Fruit fly (Drosophila melanogaster): ENCODE measurements around the gene CG6418.
A peak's percentile ranks its signal among the peaks of the same experiment; 100 is the strongest.

CG6418 gene

DNA sequence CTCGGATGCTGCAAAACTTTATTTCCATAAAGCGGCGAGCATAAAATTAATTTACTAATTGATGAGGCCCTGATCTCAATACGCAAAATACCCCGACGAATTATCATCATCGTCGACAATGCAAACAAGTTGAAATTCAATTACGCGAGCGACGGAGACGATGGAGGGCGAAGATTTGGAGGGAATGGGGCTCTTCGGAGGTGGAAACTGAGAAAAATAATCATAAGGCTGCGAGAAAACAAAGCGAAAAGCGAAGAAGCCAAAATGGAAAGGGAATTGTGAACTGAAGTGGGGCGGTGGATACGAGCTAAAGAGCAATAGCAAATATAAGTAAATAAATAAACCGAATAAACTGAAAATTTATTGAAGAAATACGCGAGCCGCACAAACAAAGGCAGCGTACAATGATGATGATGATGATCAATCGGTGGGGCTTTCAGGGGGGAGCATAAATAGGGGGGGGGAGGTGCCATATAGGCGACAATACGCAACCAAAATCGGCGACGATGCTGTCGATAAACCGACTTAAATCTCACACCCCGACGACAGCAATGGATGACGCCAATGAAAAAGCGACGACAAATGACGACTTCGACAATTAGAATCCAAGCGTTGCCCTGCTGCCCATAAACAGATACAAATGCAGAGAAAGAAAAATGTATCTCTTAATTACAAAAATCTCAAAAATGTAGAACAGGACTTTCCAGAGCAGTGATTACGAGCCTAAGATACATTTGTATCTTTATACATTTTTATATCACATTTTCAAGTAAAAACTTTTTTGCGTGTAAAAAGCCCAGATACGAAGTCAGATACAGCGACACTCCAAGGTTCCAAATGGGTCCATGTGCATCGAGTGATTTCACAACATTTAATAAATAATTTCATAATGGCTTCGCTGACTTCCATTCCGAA is 40.7 kb downstream of the CG6418 start (continued):
- TF ChIP-seq CG13287 (GFP tag; IDR thresholded peaks at IDR 0.05; ENCODE audit: partially characterized antibody) (no peak), CG9797 (GFP tag; optimal IDR thresholded peaks at IDR 0.05) (no peak), CG11695 (GFP tag; IDR thresholded peaks at IDR 0.05) (peak; percentile 75; the same call in 2 of the 3 replicates), CG13296 (GFP tag; optimal IDR thresholded peaks at IDR 0.05) (peak; percentile 59), CG7987 (GFP tag; optimal IDR thresholded peaks at IDR 0.05) (no peak), ci (GFP tag; IDR thresholded peaks at IDR 0.05) (peak; percentile 88), CG34422 (GFP tag; IDR thresholded peaks at IDR 0.05) (peak; percentile 51; the same call in 2 of the 3 replicates), ERR (GFP tag; optimal IDR thresholded peaks at IDR 0.05) (no peak), CG14441 (GFP tag; IDR thresholded peaks at IDR 0.05) (peak; percentile 85), dmrt99B (tag; optimal IDR thresholded peaks at IDR 0.05) (peak; percentile 81), hkb (optimal IDR thresholded peaks at IDR 0.05) (no peak), hkb (GFP tag; IDR thresholded peaks at IDR 0.05) (peak; percentile 72), CG12155 (GFP tag; optimal IDR thresholded peaks at IDR 0.05) (peak; percentile 10), Ets65A (GFP tag) (peak; percentile 64), gro (GFP tag; optimal IDR thresholded peaks at IDR 0.05) (peak; percentile 6), ssp (GFP tag; IDR thresholded peaks at IDR 0.05) (peak; percentile 49; the same call in 1 of the 2 replicates), fd3F (GFP tag; optimal IDR thresholded peaks at IDR 0.05) (peak; percentile 56), dimm (GFP tag; IDR thresholded peaks at IDR 0.05) (peak; percentile 45; the same call in 1 of the 2 replicates), Tbp (GFP tag; optimal IDR thresholded peaks at IDR 0.05) (no peak), CG1792 (GFP tag; optimal IDR thresholded peaks at IDR 0.05) (peak; percentile 60), Eip74EF (GFP tag; optimal IDR thresholded peaks at IDR 0.05) (peak in 1 of 2 experiments; percentile 18), CG15011 (GFP tag; optimal IDR thresholded peaks at IDR 0.05) (peak; percentile 23), Ssrp (tag; optimal IDR thresholded peaks at IDR 0.05) (peak; percentile 38), h (optimal IDR thresholded peaks at IDR 0.05) (no peak), ems (GFP tag; optimal IDR thresholded peaks at IDR 0.05) (peak; percentile 58), CG8478 (optimal IDR thresholded peaks at IDR 0.05) (no peak), cg (GFP tag; optimal IDR thresholded peaks at IDR 0.05) (no peak), CG18599 (GFP tag; optimal IDR thresholded peaks at IDR 0.05) (peak; percentile 77), Atf6 (GFP tag; IDR thresholded peaks at IDR 0.05) (peak; percentile 74), hb (GFP tag; IDR thresholded peaks at IDR 0.05; ENCODE audit: partially characterized antibody) (no peak), lmd (GFP tag; IDR thresholded peaks at IDR 0.05) (peak; percentile 55), so (GFP tag; IDR thresholded peaks at IDR 0.05) (peak; percentile 69; the same call in 2 of the 3 replicates), unpg (GFP tag; optimal IDR thresholded peaks at IDR 0.05) (peak; percentile 70), row (GFP tag; IDR thresholded peaks at IDR 0.05) (peak; percentile 78), cad (GFP tag; optimal IDR thresholded peaks at IDR 0.05) (no peak), CoRest (tag; optimal IDR thresholded peaks at IDR 0.05) (peak; percentile 65), CG7556 (GFP tag; optimal IDR thresholded peaks at IDR 0.05) (peak; percentile 66), CG18476 (GFP tag; optimal IDR thresholded peaks at IDR 0.05) (peak; percentile 18), Xbp1 (GFP tag; optimal IDR thresholded peaks at IDR 0.05) (peak; percentile 67), org-1 (GFP tag; optimal IDR thresholded peaks at IDR 0.05) (peak; percentile 36), lola (GFP tag; optimal IDR thresholded peaks at IDR 0.05) (peak in 1 of 3 experiments; percentile 4), CG13424 (tag; optimal IDR thresholded peaks at IDR 0.05) (peak; percentile 71), fru (optimal IDR thresholded peaks at IDR 0.05) (no peak), dmrt11E (tag; optimal IDR thresholded peaks at IDR 0.05) (peak; percentile 12), CG43689 (GFP tag; IDR thresholded peaks at IDR 0.05) (peak; percentile 34; the same call in 1 of the 2 replicates), CG13123 (GFP tag; optimal IDR thresholded peaks at IDR 0.05) (peak; percentile 14), Rfx (GFP tag; IDR thresholded peaks at IDR 0.05) (peak; percentile 69), Camta (GFP tag; optimal IDR thresholded peaks at IDR 0.05) (peak; percentile 59), trem (tag; optimal IDR thresholded peaks at IDR 0.05) (peak; percentile 3), CG17912 (GFP tag; optimal IDR thresholded peaks at IDR 0.05) (no peak)
